Worm (Caenorhabditis elegans): ENCODE results near the gene sym-2.

sym-2 gene

ce11 chrII:9130339-9130738, 57.9 kb downstream of the sym-2 start:
- TF ChIP-seq cog-1 (tag; optimal IDR thresholded peaks at IDR 0.05) (no peak), T22C8.4 (GFP tag; IDR thresholded peaks at IDR 0.05) (no peak), ref-1 (GFP tag; conservative IDR thresholded peaks at IDR 0.05) (no peak), flt-1 (GFP tag; IDR thresholded peaks at IDR 0.05) (no peak), med-1 (GFP tag; optimal IDR thresholded peaks at IDR 0.05; ENCODE audit: insufficient read depth) (no peak), ztf-29 (GFP tag; IDR thresholded peaks at IDR 0.05) (no peak)

Data from whole organism, midembryonic.